Worm (Caenorhabditis elegans) whole organism, L4 larva: ENCODE measurements around the gene cpt-4.

Experiments
- dmd-9 ChIP-seq: fragments of 200-800 bp; sonication (Bioruptor generic); IDR thresholded peaks from 2 replicates; pipeline ENCODE4 v1.3.6; 2022; ENCODE audit warnings: missing genetic modification reagents, missing genetic modification characterization, missing compliant biosample characterization
- lin-39 ChIP-seq: fragments of 150-350 bp; optimal IDR thresholded peaks from 2 replicates; lab custom pipeline; 2014; ENCODE audit warnings: missing biosample characterization, missing genetic modification reagents, missing genetic modification characterization
- mdt-29 ChIP-seq: fragments of 200-800 bp; sonication (Bioruptor generic); IDR thresholded peaks from 2 replicates; pipeline ENCODE4 v1.3.6; 2022; ENCODE audit warnings: missing genetic modification reagents, missing genetic modification characterization, missing compliant biosample characterization
- nhr-77 ChIP-seq: fragments of 150-350 bp; optimal IDR thresholded peaks from 2 replicates; lab custom pipeline; 2014; ENCODE audit warnings: missing biosample characterization, missing genetic modification characterization
- pha-4 ChIP-seq, 2 experiments: fragments of 150-350 bp in 1 of 2; fragments of 200-800 bp in 1 of 2; sonication (Bioruptor generic) in 1 of 2; IDR thresholded peaks in 1 of 2; optimal IDR thresholded peaks in 1 of 2; 2 replicates each; pipeline versions ENCODE4 v1.3.6 to Lab custom; 2014 to 2022; ENCODE audit warnings: missing genetic modification characterization in 2 of 2, missing genetic modification reagents in 2 of 2, missing biosample characterization in 1 of 2, missing compliant biosample characterization in 1 of 2

ce11 chrV:5018810-5019274, 8.7 kb downstream of the cpt-4 start, which contains the start of gene srr-4:
- TF ChIP-seq lin-39 (tag; lab: Kevin White, UChicago) (no peak), mdt-29 (no peak), pha-4 (GFP tag; IDR thresholded peaks at IDR 0.05; lab: Robert Waterston, UW) (no peak), pha-4 (tag; optimal IDR thresholded peaks at IDR 0.05; lab: Kevin White, UChicago) (no peak), nhr-77 (no peak), dmd-9 (GFP tag; lab: Robert Waterston, UW) (no peak)
